Worm (Caenorhabditis elegans) whole organism, young adult: Measurements from ENCODE around the gene rnp-4.

Experiments
- B0035.1 ChIP-seq: sonication (generic microtip); optimal IDR thresholded peaks from 2 replicates; lab custom pipeline; 2016; ENCODE audit warnings: missing genetic modification characterization, mild to moderate bottlenecking, missing compliant biosample characterization, missing genotype, missing genetic modification reagents
- C06A6.2 ChIP-seq: fragments of 200-800 bp; sonication (Bioruptor generic); conservative IDR thresholded peaks from 2 replicates; pipeline ENCODE4 v1.3.6; 2022; ENCODE audit warnings: missing genetic modification characterization, missing compliant biosample characterization
- D2030.7 ChIP-seq: fragments of 200-800 bp; sonication (Bioruptor generic); IDR thresholded peaks from 2 replicates; pipeline ENCODE4 v1.3.6; 2022; ENCODE audit warnings: missing genetic modification reagents, missing genetic modification characterization, missing compliant biosample characterization
- F10E7.11 ChIP-seq: sonication (generic microtip); optimal IDR thresholded peaks from 2 replicates; lab custom pipeline; 2017; ENCODE audit warnings: mild to moderate bottlenecking, missing genetic modification characterization, moderate library complexity, missing compliant biosample characterization
- F22D6.2 ChIP-seq: sonication (generic microtip); optimal IDR thresholded peaks from 2 replicates; lab custom pipeline; 2016; ENCODE audit warnings: mild to moderate bottlenecking, missing genetic modification characterization, missing compliant biosample characterization
- F23B12.7 ChIP-seq: sonication (generic microtip); optimal IDR thresholded peaks from 2 replicates; lab custom pipeline; 2017; ENCODE audit warnings: missing genetic modification characterization, mild to moderate bottlenecking, missing compliant biosample characterization, antibody characterized with exemption, moderate library complexity; ENCODE audit not compliant: insufficient read depth
- F39B2.1 ChIP-seq: fragments of 200-800 bp; sonication (Bioruptor generic); IDR thresholded peaks from 2 replicates; pipeline ENCODE4 v1.3.6; 2022; ENCODE audit warnings: missing genetic modification reagents, missing genetic modification characterization, missing compliant biosample characterization
- F52B5.7 ChIP-seq: sonication (generic microtip); optimal IDR thresholded peaks from 2 replicates; lab custom pipeline; 2016; ENCODE audit warnings: mild to moderate bottlenecking, missing genetic modification characterization, missing compliant biosample characterization
- K12H6.12 ChIP-seq: fragments of 200-800 bp; sonication (Bioruptor generic); optimal IDR thresholded peaks from 2 replicates; lab custom pipeline; 2018; ENCODE audit warnings: mild to moderate bottlenecking, missing genetic modification characterization, missing compliant biosample characterization
- T26A5.8 ChIP-seq: sonication (generic microtip); optimal IDR thresholded peaks from 2 replicates; lab custom pipeline; 2016; ENCODE audit warnings: missing genetic modification characterization, missing compliant biosample characterization
- Y53G8AR.9 ChIP-seq: fragments of 200-800 bp; sonication (Bioruptor generic); conservative IDR thresholded peaks from 2 replicates; pipeline ENCODE4 v1.3.6; 2022; ENCODE audit warnings: missing genetic modification reagents, missing genetic modification characterization, missing compliant biosample characterization
- Y56A3A.18 ChIP-seq: fragments of 200-800 bp; sonication (Bioruptor generic); IDR thresholded peaks from 2 replicates; pipeline ENCODE4 v1.3.6; 2022; ENCODE audit warnings: missing genetic modification reagents, missing genetic modification characterization, missing compliant biosample characterization
- ZK185.1 ChIP-seq: sonication (generic microtip); optimal IDR thresholded peaks from 2 replicates; lab custom pipeline; 2016; ENCODE audit warnings: mild to moderate bottlenecking, missing genetic modification characterization, missing compliant biosample characterization; ENCODE audit not compliant: poor library complexity, severe bottlenecking
- ama-1 ChIP-seq, 3 experiments: fragments of 150-350 bp in 1 of 3; sonication (generic microtip) in 2 of 3; optimal IDR thresholded peaks; 2 replicates each; lab custom pipeline; 2014 to 2018; ENCODE audit warnings: missing biosample characterization in 2 of 3, missing genetic modification characterization in 2 of 3, missing genetic modification reagents in 2 of 3
- athp-1 ChIP-seq: sonication (generic microtip); optimal IDR thresholded peaks from 2 replicates; lab custom pipeline; 2017; ENCODE audit warnings: mild to moderate bottlenecking, missing genetic modification characterization, missing compliant biosample characterization
- attf-3 ChIP-seq: fragments of 200-800 bp; sonication (Bioruptor generic); conservative IDR thresholded peaks from 2 replicates; pipeline ENCODE4 v1.3.6; 2022; ENCODE audit warnings: missing genetic modification reagents, missing genetic modification characterization, missing compliant biosample characterization
- bed-1 ChIP-seq: fragments of 200-800 bp; sonication (Bioruptor generic); IDR thresholded peaks from 2 replicates; pipeline ENCODE4 v1.3.6; 2022; ENCODE audit warnings: missing genetic modification reagents, missing genetic modification characterization, missing compliant biosample characterization
- cebp-1 ChIP-seq, 2 experiments: fragments of 200-800 bp in 1 of 2; sonication (Bioruptor generic) in 1 of 2; sonication (generic microtip) in 1 of 2; IDR thresholded peaks in 1 of 2; optimal IDR thresholded peaks in 1 of 2; 2 replicates each; pipeline versions ENCODE4 v1.3.6 to Lab custom; 2017 to 2022; ENCODE audit warnings: missing compliant biosample characterization in 2 of 2, missing genetic modification characterization in 2 of 2, mild to moderate bottlenecking in 1 of 2, missing genetic modification reagents in 1 of 2, moderate library complexity in 1 of 2
- ceh-100 ChIP-seq: fragments of 200-800 bp; sonication (Bioruptor generic); IDR thresholded peaks from 2 replicates; pipeline ENCODE4 v1.3.6; 2022; ENCODE audit warnings: missing genetic modification reagents, missing genetic modification characterization, missing compliant biosample characterization
- ceh-27 ChIP-seq: fragments of 200-800 bp; sonication (Bioruptor generic); optimal IDR thresholded peaks from 2 replicates; lab custom pipeline; 2018; ENCODE audit warnings: mild to moderate bottlenecking, missing genetic modification characterization, moderate library complexity, missing compliant biosample characterization
- ceh-40 ChIP-seq: fragments of 200-800 bp; sonication (Bioruptor generic); IDR thresholded peaks from 2 replicates; pipeline ENCODE4 v1.3.6; 2022; ENCODE audit warnings: missing genetic modification characterization, missing compliant biosample characterization
- dox-1 ChIP-seq: fragments of 200-800 bp; sonication (Bioruptor generic); IDR thresholded peaks from 2 replicates; pipeline ENCODE4 v1.3.6; 2022; ENCODE audit warnings: missing genetic modification reagents, missing genetic modification characterization, missing compliant biosample characterization
- dpff-1 ChIP-seq: sonication (generic microtip); optimal IDR thresholded peaks from 2 replicates; lab custom pipeline; 2017; ENCODE audit warnings: mild to moderate bottlenecking, missing genetic modification characterization, missing compliant biosample characterization
- efl-1 ChIP-seq: fragments of 150-350 bp; optimal IDR thresholded peaks from 2 replicates; lab custom pipeline; 2014; ENCODE audit warnings: missing biosample characterization, missing genetic modification reagents, missing genetic modification characterization
- gei-17 ChIP-seq: fragments of 200-800 bp; sonication (Bioruptor generic); optimal IDR thresholded peaks from 2 replicates; lab custom pipeline; 2018; ENCODE audit warnings: mild to moderate bottlenecking, missing genetic modification characterization, missing compliant biosample characterization
- hmg-1.2 ChIP-seq: fragments of 200-800 bp; sonication (Bioruptor generic); IDR thresholded peaks from 2 replicates; pipeline ENCODE4 v1.3.6; 2022; ENCODE audit warnings: missing genetic modification reagents, missing genetic modification characterization, missing compliant biosample characterization
- hmg-20 ChIP-seq: fragments of 200-800 bp; sonication (Bioruptor generic); IDR thresholded peaks from 2 replicates; pipeline ENCODE4 v1.3.6; 2022; ENCODE audit warnings: missing genetic modification reagents, missing genetic modification characterization, missing compliant biosample characterization
- let-526 ChIP-seq: fragments of 200-800 bp; sonication (Bioruptor generic); IDR thresholded peaks from 2 replicates; pipeline ENCODE4 v1.3.6; 2022; ENCODE audit warnings: missing genetic modification reagents, missing genetic modification characterization, missing compliant biosample characterization
- lsl-1 ChIP-seq: fragments of 200-800 bp; sonication (Bioruptor generic); optimal IDR thresholded peaks from 2 replicates; lab custom pipeline; 2018; ENCODE audit warnings: mild to moderate bottlenecking, missing genetic modification characterization, moderate library complexity, missing compliant biosample characterization
- madf-10 ChIP-seq: sonication (generic microtip); optimal IDR thresholded peaks from 2 replicates; lab custom pipeline; 2016; ENCODE audit warnings: mild to moderate bottlenecking, missing genetic modification characterization, missing compliant biosample characterization
- nhr-120 ChIP-seq: fragments of 200-800 bp; sonication (Bioruptor generic); IDR thresholded peaks from 2 replicates; pipeline ENCODE4 v1.3.6; 2022; ENCODE audit warnings: missing genetic modification characterization, missing compliant biosample characterization
- nhr-90 ChIP-seq: sonication (generic microtip); optimal IDR thresholded peaks from 2 replicates; lab custom pipeline; 2016; ENCODE audit warnings: missing genotype, mild to moderate bottlenecking, missing genetic modification characterization, missing compliant biosample characterization
- pbrm-1 ChIP-seq: fragments of 200-800 bp; sonication (Bioruptor generic); IDR thresholded peaks from 2 replicates; pipeline ENCODE4 v1.3.6; 2022; ENCODE audit warnings: missing genetic modification reagents, missing genetic modification characterization, missing compliant biosample characterization
- rec-8 ChIP-seq, 2 experiments: sonication (generic microtip); optimal IDR thresholded peaks; 2 replicates each; lab custom pipeline; 2016; ENCODE audit warnings: mild to moderate bottlenecking in 2 of 2, missing genetic modification characterization in 2 of 2, missing genetic modification reagents in 2 of 2, missing genotype in 2 of 2, missing biosample characterization in 1 of 2, missing compliant biosample characterization in 1 of 2, moderate library complexity in 1 of 2
- snpc-1.1 ChIP-seq: sonication (generic microtip); optimal IDR thresholded peaks from 2 replicates; lab custom pipeline; 2017; ENCODE audit warnings: missing genetic modification characterization, mild to moderate bottlenecking, missing compliant biosample characterization, antibody characterized with exemption, moderate library complexity, missing genotype, missing genetic modification reagents; ENCODE audit not compliant: insufficient read depth
- snpc-3.4 ChIP-seq: sonication (generic microtip); optimal IDR thresholded peaks from 2 replicates; lab custom pipeline; 2017; ENCODE audit warnings: missing genetic modification characterization, mild to moderate bottlenecking, missing compliant biosample characterization, antibody characterized with exemption, moderate library complexity, missing genotype, missing genetic modification reagents
- somi-1 ChIP-seq: fragments of 200-800 bp; sonication (Bioruptor generic); optimal IDR thresholded peaks from 2 replicates; lab custom pipeline; 2018; ENCODE audit warnings: mild to moderate bottlenecking, missing genetic modification characterization, missing compliant biosample characterization
- sptf-2 ChIP-seq: fragments of 200-800 bp; sonication (Bioruptor generic); optimal IDR thresholded peaks from 2 replicates; lab custom pipeline; 2018; ENCODE audit warnings: mild to moderate bottlenecking, missing genetic modification characterization, missing compliant biosample characterization
- unc-130 ChIP-seq: sonication (generic microtip); optimal IDR thresholded peaks from 2 replicates; lab custom pipeline; 2016; ENCODE audit warnings: missing genetic modification reagents, missing genetic modification characterization, missing compliant biosample characterization
- zim-3 ChIP-seq: sonication (generic microtip); optimal IDR thresholded peaks from 2 replicates; lab custom pipeline; 2017; ENCODE audit warnings: mild to moderate bottlenecking, missing genetic modification characterization, moderate library complexity, missing compliant biosample characterization
- ztf-18 ChIP-seq: sonication (generic microtip); optimal IDR thresholded peaks from 2 replicates; lab custom pipeline; 2016; ENCODE audit warnings: missing genotype, mild to moderate bottlenecking, missing genetic modification characterization, missing compliant biosample characterization
- ztf-22 ChIP-seq: fragments of 200-800 bp; sonication (Bioruptor generic); optimal IDR thresholded peaks from 2 replicates; lab custom pipeline; 2018; ENCODE audit warnings: mild to moderate bottlenecking, missing genetic modification characterization, moderate library complexity, missing compliant biosample characterization
- ztf-28 ChIP-seq: fragments of 200-800 bp; sonication (Bioruptor generic); IDR thresholded peaks from 2 replicates; pipeline ENCODE4 v1.3.6; 2022; ENCODE audit warnings: missing genetic modification reagents, missing genetic modification characterization, missing compliant biosample characterization
- ztf-3 ChIP-seq: fragments of 200-800 bp; sonication (Bioruptor generic); optimal IDR thresholded peaks from 2 replicates; lab custom pipeline; 2018; ENCODE audit warnings: mild to moderate bottlenecking, missing genetic modification characterization, missing compliant biosample characterization

rnp-4 gene

DNA sequence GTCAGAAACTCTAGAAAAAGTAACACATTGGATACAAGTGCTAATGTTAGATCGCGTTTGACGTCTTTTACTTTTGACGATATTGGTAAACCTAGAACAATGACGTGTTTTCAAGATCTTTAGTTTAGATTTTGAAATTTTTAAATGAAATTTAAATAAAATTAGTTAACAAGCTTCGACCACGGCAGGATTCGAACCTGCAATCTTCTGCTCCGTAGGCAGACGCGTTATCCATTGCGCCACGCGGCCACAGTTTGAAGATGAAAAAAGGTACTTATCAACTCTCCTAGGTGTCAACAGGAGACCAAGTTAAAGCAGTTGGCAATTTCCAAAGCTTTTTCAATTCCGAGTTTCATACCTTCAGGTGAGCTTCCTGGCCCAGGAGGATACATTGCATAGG, 43.3 kb downstream of the rnp-4 start (continued):
- TF ChIP-seq sptf-2 (no peak), zim-3 (tag; lab: Kevin White, UChicago) (no peak), madf-10 (peak; percentile 27), snpc-3.4 (tag; lab: Kevin White, UChicago) (peak; percentile 29)

DNA sequence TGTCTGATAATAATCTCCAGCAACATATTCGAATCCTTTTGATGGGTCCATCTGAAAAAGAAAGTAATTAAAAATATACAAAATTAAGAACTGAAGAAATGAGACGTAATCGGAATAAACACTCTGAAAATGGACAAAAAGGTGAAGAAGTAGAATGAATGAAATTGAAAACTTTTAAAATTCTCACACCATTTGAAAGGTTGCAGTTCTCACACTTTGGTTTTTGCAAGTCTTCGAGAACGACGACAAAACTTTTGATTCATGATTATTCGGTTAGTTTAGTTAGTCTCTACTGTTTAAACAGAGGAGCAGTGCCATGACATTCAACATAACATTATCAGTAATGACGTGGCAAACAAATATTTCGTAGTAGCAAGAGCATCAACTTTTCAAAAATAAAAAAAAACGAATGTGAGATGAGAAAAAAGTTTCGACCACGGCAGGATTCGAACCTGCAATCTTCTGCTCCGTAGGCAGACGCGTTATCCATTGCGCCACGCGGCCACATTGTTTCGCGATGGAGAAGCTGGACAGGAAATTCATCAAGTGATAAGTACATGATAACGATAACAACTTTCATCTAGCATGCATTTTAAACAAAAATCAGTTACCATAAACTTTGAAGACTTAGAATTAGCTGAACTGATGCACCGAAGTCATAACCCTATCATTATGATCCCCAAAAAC, 44.0 kb downstream of the rnp-4 start, which contains the start of gene ceh-43:
ceh-43 (minus strand) TSS at position 51 of the 687 bp plus-strand sequence.
- TF ChIP-seq ceh-40, result no peak
- peak; percentile 11 for TF ChIP-seq nhr-90
- no peak for TF ChIP-seq C06A6.2 (GFP tag; lab: Robert Waterston, UW)
- 0 out of 2 replicates have a peak, but pooled peaks have one; percentile 38 for TF ChIP-seq ztf-28 (GFP tag; lab: Robert Waterston, UW)
- TF ChIP-seq athp-1 (tag; lab: Kevin White, UChicago), result no peak
- no peak for TF ChIP-seq dox-1
- no peak for TF ChIP-seq nhr-120 (GFP tag; lab: Robert Waterston, UW)
- peak; percentile 20 for TF ChIP-seq ZK185.1 (tag; lab: Kevin White, UChicago)
- TF ChIP-seq B0035.1 (tag; lab: Kevin White, UChicago), result no peak
- TF ChIP-seq T26A5.8, result no peak
- peak; percentile 60; the same call in 1 of the 2 replicates for TF ChIP-seq D2030.7
- TF ChIP-seq dpff-1, result no peak
- TF ChIP-seq bed-1 (GFP tag; lab: Robert Waterston, UW), result 0 out of 2 replicates have a peak, but pooled peaks have one; percentile 29
- no peak for TF ChIP-seq Y56A3A.18
- no peak for TF ChIP-seq hmg-20
- peak; percentile 33 for TF ChIP-seq lsl-1 (GFP tag; lab: Kevin White, UChicago)
- peak; percentile 60 for TF ChIP-seq pbrm-1
- peak; percentile 51 for TF ChIP-seq ceh-100 (GFP tag; lab: Robert Waterston, UW)
- no peak for TF ChIP-seq cebp-1 (GFP tag; IDR thresholded peaks at IDR 0.05; lab: Robert Waterston, UW)
- TF ChIP-seq cebp-1 (tag; optimal IDR thresholded peaks at IDR 0.05; lab: Kevin White, UChicago), result peak; percentile 19
- no peak for TF ChIP-seq F22D6.2
- no peak for TF ChIP-seq ztf-22 (GFP tag; lab: Kevin White, UChicago)
- no peak for TF ChIP-seq efl-1 (GFP tag; lab: Kevin White, UChicago)
- TF ChIP-seq ama-1 (optimal IDR thresholded peaks at IDR 0.05; lab: Kevin White, UChicago), result no peak
- no peak for TF ChIP-seq ama-1 (GFP tag; optimal IDR thresholded peaks at IDR 0.05; lab: Kevin White, UChicago)
- TF ChIP-seq unc-130, result no peak
- peak; percentile 11 for TF ChIP-seq F23B12.7 (tag; lab: Kevin White, UChicago)
- TF ChIP-seq snpc-1.1 (tag; lab: Kevin White, UChicago), result no peak
- peak; percentile 36 for TF ChIP-seq ztf-18 (tag; lab: Kevin White, UChicago)
- TF ChIP-seq gei-17 (GFP tag; lab: Kevin White, UChicago), result no peak
- TF ChIP-seq ceh-27, result peak; percentile 13
- peak in 1 of 2 experiments; percentile 11 for TF ChIP-seq rec-8 (tag; optimal IDR thresholded peaks at IDR 0.05; lab: Kevin White, UChicago)
- no peak for TF ChIP-seq F10E7.11 (tag; lab: Kevin White, UChicago)
- TF ChIP-seq ztf-3 (GFP tag; lab: Kevin White, UChicago), result no peak
- TF ChIP-seq attf-3, result no peak
- no peak for TF ChIP-seq let-526 (GFP tag; lab: Robert Waterston, UW)
- no peak for TF ChIP-seq K12H6.12
- no peak for TF ChIP-seq somi-1 (GFP tag; lab: Kevin White, UChicago)
- TF ChIP-seq Y53G8AR.9 (GFP tag; lab: Robert Waterston, UW), result no peak
- no peak for TF ChIP-seq madf-10
- TF ChIP-seq hmg-1.2 (GFP tag; lab: Robert Waterston, UW), result peak; percentile 53
- TF ChIP-seq F52B5.7, result no peak
- TF ChIP-seq F39B2.1, result no peak
